Worm (Caenorhabditis elegans) whole organism, young adult: Measurements from ENCODE around the gene C16C8.16.

Source experiments
- B0261.1 ChIP-seq: sonication (generic microtip); optimal IDR thresholded peaks from 2 replicates; lab custom pipeline; 2016; ENCODE audit warnings: mild to moderate bottlenecking, missing genetic modification characterization, moderate library complexity, missing compliant biosample characterization
- F33H1.4 ChIP-seq: fragments of 200-800 bp; sonication (Bioruptor generic); IDR thresholded peaks from 2 replicates; pipeline ENCODE4 v1.3.6; 2022; ENCODE audit warnings: missing genetic modification reagents, missing genetic modification characterization, missing compliant biosample characterization
- F37B4.10 ChIP-seq: fragments of 200-800 bp; sonication (Bioruptor generic); IDR thresholded peaks from 2 replicates; pipeline ENCODE4 v1.3.6; 2022; ENCODE audit warnings: missing genetic modification characterization, missing compliant biosample characterization
- F39B2.1 ChIP-seq: fragments of 200-800 bp; sonication (Bioruptor generic); IDR thresholded peaks from 2 replicates; pipeline ENCODE4 v1.3.6; 2022; ENCODE audit warnings: missing genetic modification reagents, missing genetic modification characterization, missing compliant biosample characterization
- F49E8.2 ChIP-seq: sonication (generic microtip); optimal IDR thresholded peaks from 3 replicates; lab custom pipeline; 2017; ENCODE audit warnings: missing genetic modification characterization, mild to moderate bottlenecking, missing compliant biosample characterization, antibody characterized with exemption, moderate library complexity; ENCODE audit not compliant: insufficient read depth
- F52B5.7 ChIP-seq: sonication (generic microtip); optimal IDR thresholded peaks from 2 replicates; lab custom pipeline; 2016; ENCODE audit warnings: mild to moderate bottlenecking, missing genetic modification characterization, missing compliant biosample characterization
- K12H6.12 ChIP-seq: fragments of 200-800 bp; sonication (Bioruptor generic); optimal IDR thresholded peaks from 2 replicates; lab custom pipeline; 2018; ENCODE audit warnings: mild to moderate bottlenecking, missing genetic modification characterization, missing compliant biosample characterization
- Y56A3A.18 ChIP-seq: fragments of 200-800 bp; sonication (Bioruptor generic); IDR thresholded peaks from 2 replicates; pipeline ENCODE4 v1.3.6; 2022; ENCODE audit warnings: missing genetic modification reagents, missing genetic modification characterization, missing compliant biosample characterization
- Y79H2A.3 ChIP-seq: fragments of 200-800 bp; sonication (Bioruptor generic); conservative IDR thresholded peaks from 2 replicates; pipeline ENCODE4 v1.3.6; 2022; ENCODE audit warnings: missing genetic modification reagents, missing genetic modification characterization, missing compliant biosample characterization
- akir-1 ChIP-seq: fragments of 200-800 bp; sonication (Bioruptor generic); optimal IDR thresholded peaks from 2 replicates; lab custom pipeline; 2018; ENCODE audit warnings: mild to moderate bottlenecking, missing genetic modification characterization, moderate library complexity, missing compliant biosample characterization
- aptf-3 ChIP-seq: fragments of 200-800 bp; sonication (Bioruptor generic); IDR thresholded peaks from 2 replicates; pipeline ENCODE4 v1.3.6; 2022; ENCODE audit warnings: missing genetic modification characterization, missing compliant biosample characterization
- atf-7 ChIP-seq: sonication (generic microtip); optimal IDR thresholded peaks from 2 replicates; lab custom pipeline; 2017; ENCODE audit warnings: mild to moderate bottlenecking, missing genetic modification characterization, missing compliant biosample characterization
- athp-1 ChIP-seq: sonication (generic microtip); optimal IDR thresholded peaks from 2 replicates; lab custom pipeline; 2017; ENCODE audit warnings: mild to moderate bottlenecking, missing genetic modification characterization, missing compliant biosample characterization
- attf-6 ChIP-seq: fragments of 200-800 bp; sonication (Bioruptor generic); IDR thresholded peaks from 2 replicates; pipeline ENCODE4 v1.3.6; 2022; ENCODE audit warnings: missing genetic modification reagents, missing genetic modification characterization, missing compliant biosample characterization
- bed-2 ChIP-seq: fragments of 200-800 bp; sonication (Bioruptor generic); IDR thresholded peaks from 2 replicates; pipeline ENCODE4 v1.3.6; 2022; ENCODE audit warnings: missing genetic modification reagents, missing genetic modification characterization, missing compliant biosample characterization
- ceh-100 ChIP-seq: fragments of 200-800 bp; sonication (Bioruptor generic); IDR thresholded peaks from 2 replicates; pipeline ENCODE4 v1.3.6; 2022; ENCODE audit warnings: missing genetic modification reagents, missing genetic modification characterization, missing compliant biosample characterization
- ceh-58 ChIP-seq: fragments of 200-800 bp; sonication (Bioruptor generic); IDR thresholded peaks from 2 replicates; pipeline ENCODE4 v1.3.6; 2022; ENCODE audit warnings: missing genetic modification characterization, missing compliant biosample characterization
- efl-1 ChIP-seq: fragments of 150-350 bp; optimal IDR thresholded peaks from 2 replicates; lab custom pipeline; 2014; ENCODE audit warnings: missing biosample characterization, missing genetic modification reagents, missing genetic modification characterization
- egl-18 ChIP-seq: fragments of 200-800 bp; sonication (Bioruptor generic); IDR thresholded peaks from 2 replicates; pipeline ENCODE4 v1.3.6; 2022; ENCODE audit warnings: missing genetic modification reagents, missing genetic modification characterization, missing compliant biosample characterization
- egl-44 ChIP-seq: fragments of 200-800 bp; sonication (Bioruptor generic); IDR thresholded peaks from 2 replicates; pipeline ENCODE4 v1.3.6; 2022; ENCODE audit warnings: missing genetic modification reagents, missing genetic modification characterization, missing compliant biosample characterization
- ekl-4 ChIP-seq: fragments of 200-800 bp; sonication (Bioruptor generic); IDR thresholded peaks from 2 replicates; pipeline ENCODE4 v1.3.6; 2022; ENCODE audit warnings: missing genetic modification reagents, missing genetic modification characterization, missing compliant biosample characterization
- ets-4 ChIP-seq: fragments of 200-800 bp; sonication (Bioruptor generic); optimal IDR thresholded peaks from 2 replicates; lab custom pipeline; 2018; ENCODE audit warnings: mild to moderate bottlenecking, missing genetic modification characterization, missing compliant biosample characterization
- hmg-20 ChIP-seq: fragments of 200-800 bp; sonication (Bioruptor generic); IDR thresholded peaks from 2 replicates; pipeline ENCODE4 v1.3.6; 2022; ENCODE audit warnings: missing genetic modification reagents, missing genetic modification characterization, missing compliant biosample characterization
- hsf-1 ChIP-seq: fragments of 200-800 bp; sonication (Bioruptor generic); IDR thresholded peaks from 2 replicates; pipeline ENCODE4 v1.3.6; 2022; ENCODE audit warnings: missing genetic modification reagents, missing genetic modification characterization, missing compliant biosample characterization
- lag-1 ChIP-seq: fragments of 200-800 bp; sonication (Bioruptor generic); IDR thresholded peaks from 2 replicates; pipeline ENCODE4 v1.3.6; 2022; ENCODE audit warnings: missing genetic modification reagents, missing genetic modification characterization, missing compliant biosample characterization
- lin-35 ChIP-seq, 3 experiments: fragments of 150-350 bp in 2 of 3; sonication (generic microtip) in 1 of 3; optimal IDR thresholded peaks; 2 replicates each; lab custom pipeline; 2014 to 2018; ENCODE audit warnings: missing biosample characterization in 3 of 3, missing genetic modification characterization in 3 of 3, missing genetic modification reagents in 3 of 3
- madf-8 ChIP-seq: fragments of 200-800 bp; sonication (Bioruptor generic); conservative IDR thresholded peaks from 2 replicates; pipeline ENCODE4 v1.3.6; 2022; ENCODE audit warnings: missing genetic modification reagents, missing genetic modification characterization, missing compliant biosample characterization
- mcd-1 ChIP-seq: fragments of 200-800 bp; sonication (Bioruptor generic); IDR thresholded peaks from 2 replicates; pipeline ENCODE4 v1.3.6; 2022; ENCODE audit warnings: missing genetic modification reagents, missing genetic modification characterization, missing compliant biosample characterization
- nfya-1 ChIP-seq: sonication (generic microtip); optimal IDR thresholded peaks from 2 replicates; lab custom pipeline; 2017; ENCODE audit warnings: antibody characterized with exemption, missing compliant biosample characterization, missing genetic modification characterization, borderline replicate concordance; ENCODE audit not compliant: insufficient read depth
- nhr-27 ChIP-seq: fragments of 200-800 bp; sonication (Bioruptor generic); optimal IDR thresholded peaks from 2 replicates; lab custom pipeline; 2018; ENCODE audit warnings: mild to moderate bottlenecking, missing genetic modification characterization, moderate library complexity, missing compliant biosample characterization
- rpc-1 ChIP-seq, 2 experiments: fragments of 150-350 bp in 1 of 2; sonication (generic microtip) in 1 of 2; optimal IDR thresholded peaks; 2 replicates each; lab custom pipeline; 2014 to 2018; ENCODE audit warnings: missing biosample characterization in 1 of 2, missing genetic modification characterization in 1 of 2, missing genetic modification reagents in 1 of 2, missing genotype in 1 of 2
- sea-2 ChIP-seq: fragments of 200-800 bp; sonication (Bioruptor generic); IDR thresholded peaks from 2 replicates; pipeline ENCODE4 v1.3.6; 2022; ENCODE audit warnings: missing genetic modification characterization, missing compliant biosample characterization
- snpc-1.1 ChIP-seq: sonication (generic microtip); optimal IDR thresholded peaks from 2 replicates; lab custom pipeline; 2017; ENCODE audit warnings: missing genetic modification characterization, mild to moderate bottlenecking, missing compliant biosample characterization, antibody characterized with exemption, moderate library complexity, missing genotype, missing genetic modification reagents; ENCODE audit not compliant: insufficient read depth
- sptf-2 ChIP-seq: fragments of 200-800 bp; sonication (Bioruptor generic); optimal IDR thresholded peaks from 2 replicates; lab custom pipeline; 2018; ENCODE audit warnings: mild to moderate bottlenecking, missing genetic modification characterization, missing compliant biosample characterization
- unc-62 ChIP-seq: fragments of 150-350 bp; optimal IDR thresholded peaks from 2 replicates; lab custom pipeline; 2014; ENCODE audit warnings: missing biosample characterization, missing genetic modification reagents, missing genetic modification characterization
- ztf-3 ChIP-seq: fragments of 200-800 bp; sonication (Bioruptor generic); optimal IDR thresholded peaks from 2 replicates; lab custom pipeline; 2018; ENCODE audit warnings: mild to moderate bottlenecking, missing genetic modification characterization, missing compliant biosample characterization

The C16C8.16 gene

ce11 chrII:3471603-3472002, 26.0 kb downstream of the C16C8.16 start, which contains the start of gene Y49F6B.13 (continued):
- TF ChIP-seq F52B5.7 (tag; lab: Kevin White, UChicago): no peak
- no peak for TF ChIP-seq F39B2.1 (GFP tag; lab: Robert Waterston, UW)
- TF ChIP-seq, all 124 proteins: peak for 0

ce11 chrII:3472316-3472715, 26.8 kb downstream of the C16C8.16 start, which contains the start of gene Y49F6B.12:
Gene Y49F6B.12 (minus strand): TSS chrII:3472416.
- TF ChIP-seq B0261.1 (tag; lab: Kevin White, UChicago): no peak
- no peak for TF ChIP-seq hsf-1 (GFP tag; lab: Robert Waterston, UW)
- TF ChIP-seq rpc-1 (optimal IDR thresholded peaks at IDR 0.05; lab: Kevin White, UChicago): no peak
- no peak for TF ChIP-seq rpc-1 (tag; optimal IDR thresholded peaks at IDR 0.05; lab: Kevin White, UChicago)
- no peak for TF ChIP-seq F52B5.7 (tag; lab: Kevin White, UChicago)
- no peak for TF ChIP-seq ceh-100 (GFP tag; lab: Robert Waterston, UW)
- TF ChIP-seq atf-7: no peak
- TF ChIP-seq F33H1.4 (GFP tag; lab: Robert Waterston, UW): no peak
- no peak for TF ChIP-seq egl-18
- TF ChIP-seq akir-1 (GFP tag; lab: Kevin White, UChicago): no peak
- TF ChIP-seq ceh-58 (GFP tag; lab: Robert Waterston, UW): no peak
- no peak for TF ChIP-seq bed-2
- TF ChIP-seq hmg-20: no peak
- no peak for TF ChIP-seq Y56A3A.18 (GFP tag; lab: Robert Waterston, UW)
- TF ChIP-seq sptf-2: no peak
- no peak for TF ChIP-seq athp-1 (tag; lab: Kevin White, UChicago)
- no peak for TF ChIP-seq Y79H2A.3 (GFP tag; lab: Robert Waterston, UW)
- TF ChIP-seq mcd-1: no peak
- no peak for TF ChIP-seq ztf-3 (GFP tag; lab: Kevin White, UChicago)

ce11 chrII:3472817-3473216, 27.3 kb downstream of the C16C8.16 start, which contains the start of gene Y49F6B.6:
Gene Y49F6B.6 (plus strand): TSS chrII:3473117.
- TF ChIP-seq sea-2 (GFP tag; lab: Robert Waterston, UW) (no peak), nfya-1 (tag; lab: Kevin White, UChicago) (no peak), F37B4.10 (GFP tag; lab: Robert Waterston, UW) (no peak), madf-8 (no peak), hmg-20 (no peak), lin-35 (GFP tag; optimal IDR thresholded peaks at IDR 0.05; lab: Kevin White, UChicago) (no peak), unc-62 (GFP tag; lab: Kevin White, UChicago) (no peak), snpc-1.1 (tag; lab: Kevin White, UChicago) (no peak), F49E8.2 (tag; lab: Kevin White, UChicago) (no peak), efl-1 (GFP tag; lab: Kevin White, UChicago) (no peak), ekl-4 (GFP tag; lab: Robert Waterston, UW) (no peak), rpc-1 (optimal IDR thresholded peaks at IDR 0.05; lab: Kevin White, UChicago) (no peak), rpc-1 (tag; optimal IDR thresholded peaks at IDR 0.05; lab: Kevin White, UChicago) (no peak), ets-4 (GFP tag; lab: Kevin White, UChicago) (no peak), K12H6.12 (tag; lab: Kevin White, UChicago) (no peak), lag-1 (GFP tag; lab: Robert Waterston, UW) (no peak), egl-44 (GFP tag; lab: Robert Waterston, UW) (no peak), attf-6 (GFP tag; lab: Robert Waterston, UW) (no peak), aptf-3 (GFP tag; lab: Robert Waterston, UW) (no peak), nhr-27 (no peak)
- TF ChIP-seq, all 124 proteins: peak for 0
